Worm (Caenorhabditis elegans) whole organism, young adult: ENCODE data around the gene C25E10.17.

Experiments used
- B0261.1 ChIP-seq: sonication (generic microtip); optimal IDR thresholded peaks from 2 replicates; lab custom pipeline; 2016; ENCODE audit warnings: mild to moderate bottlenecking, missing genetic modification characterization, moderate library complexity, missing compliant biosample characterization
- C17E4.6 ChIP-seq: fragments of 200-800 bp; sonication (Bioruptor generic); IDR thresholded peaks from 2 replicates; pipeline ENCODE4 v1.3.6; 2022; ENCODE audit warnings: missing genetic modification reagents, missing genetic modification characterization, missing compliant biosample characterization
- D2030.7 ChIP-seq: fragments of 200-800 bp; sonication (Bioruptor generic); IDR thresholded peaks from 2 replicates; pipeline ENCODE4 v1.3.6; 2022; ENCODE audit warnings: missing genetic modification reagents, missing genetic modification characterization, missing compliant biosample characterization
- F33H1.4 ChIP-seq: fragments of 200-800 bp; sonication (Bioruptor generic); IDR thresholded peaks from 2 replicates; pipeline ENCODE4 v1.3.6; 2022; ENCODE audit warnings: missing genetic modification reagents, missing genetic modification characterization, missing compliant biosample characterization
- F37B4.10 ChIP-seq: fragments of 200-800 bp; sonication (Bioruptor generic); IDR thresholded peaks from 2 replicates; pipeline ENCODE4 v1.3.6; 2022; ENCODE audit warnings: missing genetic modification characterization, missing compliant biosample characterization
- F39B2.1 ChIP-seq: fragments of 200-800 bp; sonication (Bioruptor generic); IDR thresholded peaks from 2 replicates; pipeline ENCODE4 v1.3.6; 2022; ENCODE audit warnings: missing genetic modification reagents, missing genetic modification characterization, missing compliant biosample characterization
- F57A8.1 ChIP-seq: fragments of 200-800 bp; sonication (Bioruptor generic); optimal IDR thresholded peaks from 2 replicates; lab custom pipeline; 2018; ENCODE audit warnings: mild to moderate bottlenecking, missing genetic modification characterization, moderate library complexity, missing compliant biosample characterization
- K12H6.12 ChIP-seq: fragments of 200-800 bp; sonication (Bioruptor generic); optimal IDR thresholded peaks from 2 replicates; lab custom pipeline; 2018; ENCODE audit warnings: mild to moderate bottlenecking, missing genetic modification characterization, missing compliant biosample characterization
- T07F8.4 ChIP-seq: sonication (generic microtip); optimal IDR thresholded peaks from 2 replicates; lab custom pipeline; 2016; ENCODE audit warnings: mild to moderate bottlenecking, missing genetic modification characterization, moderate library complexity, missing compliant biosample characterization
- Y53G8AR.9 ChIP-seq: fragments of 200-800 bp; sonication (Bioruptor generic); conservative IDR thresholded peaks from 2 replicates; pipeline ENCODE4 v1.3.6; 2022; ENCODE audit warnings: missing genetic modification reagents, missing genetic modification characterization, missing compliant biosample characterization
- ama-1 ChIP-seq, 3 experiments: fragments of 150-350 bp in 1 of 3; sonication (generic microtip) in 2 of 3; optimal IDR thresholded peaks; 2 replicates each; lab custom pipeline; 2014 to 2018; ENCODE audit warnings: missing biosample characterization in 2 of 3, missing genetic modification characterization in 2 of 3, missing genetic modification reagents in 2 of 3
- athp-1 ChIP-seq: sonication (generic microtip); optimal IDR thresholded peaks from 2 replicates; lab custom pipeline; 2017; ENCODE audit warnings: mild to moderate bottlenecking, missing genetic modification characterization, missing compliant biosample characterization
- attf-3 ChIP-seq: fragments of 200-800 bp; sonication (Bioruptor generic); conservative IDR thresholded peaks from 2 replicates; pipeline ENCODE4 v1.3.6; 2022; ENCODE audit warnings: missing genetic modification reagents, missing genetic modification characterization, missing compliant biosample characterization
- bed-1 ChIP-seq: fragments of 200-800 bp; sonication (Bioruptor generic); IDR thresholded peaks from 2 replicates; pipeline ENCODE4 v1.3.6; 2022; ENCODE audit warnings: missing genetic modification reagents, missing genetic modification characterization, missing compliant biosample characterization
- ccch-3 ChIP-seq: fragments of 200-800 bp; sonication (Bioruptor generic); optimal IDR thresholded peaks from 2 replicates; lab custom pipeline; 2018; ENCODE audit warnings: mild to moderate bottlenecking, missing genetic modification characterization, missing compliant biosample characterization
- cebp-1 ChIP-seq, 2 experiments: fragments of 200-800 bp in 1 of 2; sonication (Bioruptor generic) in 1 of 2; sonication (generic microtip) in 1 of 2; IDR thresholded peaks in 1 of 2; optimal IDR thresholded peaks in 1 of 2; 2 replicates each; pipeline versions ENCODE4 v1.3.6 to Lab custom; 2017 to 2022; ENCODE audit warnings: missing compliant biosample characterization in 2 of 2, missing genetic modification characterization in 2 of 2, mild to moderate bottlenecking in 1 of 2, missing genetic modification reagents in 1 of 2, moderate library complexity in 1 of 2
- ceh-58 ChIP-seq: fragments of 200-800 bp; sonication (Bioruptor generic); IDR thresholded peaks from 2 replicates; pipeline ENCODE4 v1.3.6; 2022; ENCODE audit warnings: missing genetic modification characterization, missing compliant biosample characterization
- dpff-1 ChIP-seq: sonication (generic microtip); optimal IDR thresholded peaks from 2 replicates; lab custom pipeline; 2017; ENCODE audit warnings: mild to moderate bottlenecking, missing genetic modification characterization, missing compliant biosample characterization
- egl-18 ChIP-seq: fragments of 200-800 bp; sonication (Bioruptor generic); IDR thresholded peaks from 2 replicates; pipeline ENCODE4 v1.3.6; 2022; ENCODE audit warnings: missing genetic modification reagents, missing genetic modification characterization, missing compliant biosample characterization
- ekl-4 ChIP-seq: fragments of 200-800 bp; sonication (Bioruptor generic); IDR thresholded peaks from 2 replicates; pipeline ENCODE4 v1.3.6; 2022; ENCODE audit warnings: missing genetic modification reagents, missing genetic modification characterization, missing compliant biosample characterization
- ets-4 ChIP-seq: fragments of 200-800 bp; sonication (Bioruptor generic); optimal IDR thresholded peaks from 2 replicates; lab custom pipeline; 2018; ENCODE audit warnings: mild to moderate bottlenecking, missing genetic modification characterization, missing compliant biosample characterization
- fkh-3 ChIP-seq: sonication (generic microtip); optimal IDR thresholded peaks from 2 replicates; lab custom pipeline; 2016; ENCODE audit warnings: mild to moderate bottlenecking, missing genetic modification characterization, missing compliant biosample characterization
- hlh-12 ChIP-seq: sonication (generic microtip); optimal IDR thresholded peaks from 2 replicates; lab custom pipeline; 2016; ENCODE audit warnings: missing genetic modification characterization, missing compliant biosample characterization
- lsl-1 ChIP-seq: fragments of 200-800 bp; sonication (Bioruptor generic); optimal IDR thresholded peaks from 2 replicates; lab custom pipeline; 2018; ENCODE audit warnings: mild to moderate bottlenecking, missing genetic modification characterization, moderate library complexity, missing compliant biosample characterization
- madf-3 ChIP-seq: fragments of 200-800 bp; sonication (Bioruptor generic); IDR thresholded peaks from 2 replicates; pipeline ENCODE4 v1.3.6; 2022; ENCODE audit warnings: missing genetic modification reagents, missing genetic modification characterization, missing compliant biosample characterization
- mxl-1 ChIP-seq: sonication (generic microtip); optimal IDR thresholded peaks from 2 replicates; lab custom pipeline; 2016; ENCODE audit warnings: missing genetic modification characterization, missing compliant biosample characterization
- nfya-2 ChIP-seq: fragments of 200-800 bp; sonication (Bioruptor generic); IDR thresholded peaks from 2 replicates; pipeline ENCODE4 v1.3.6; 2022; ENCODE audit warnings: missing genetic modification reagents, missing genetic modification characterization, missing compliant biosample characterization
- nhr-179 ChIP-seq: sonication (generic microtip); optimal IDR thresholded peaks from 2 replicates; lab custom pipeline; 2016; ENCODE audit warnings: mild to moderate bottlenecking, missing genetic modification characterization, missing compliant biosample characterization
- pha-4 ChIP-seq: fragments of 150-350 bp; sonication (generic microtip); optimal IDR thresholded peaks from 2 replicates; lab custom pipeline; 2014; ENCODE audit warnings: missing biosample characterization, missing genetic modification reagents, missing genetic modification characterization
- rpc-1 ChIP-seq, 2 experiments: fragments of 150-350 bp in 1 of 2; sonication (generic microtip) in 1 of 2; optimal IDR thresholded peaks; 2 replicates each; lab custom pipeline; 2014 to 2018; ENCODE audit warnings: missing biosample characterization in 1 of 2, missing genetic modification characterization in 1 of 2, missing genetic modification reagents in 1 of 2, missing genotype in 1 of 2
- snpc-4 ChIP-seq, 5 experiments: fragments of 150-350 bp in 1 of 5; sonication (generic microtip) in 4 of 5; optimal IDR thresholded peaks; 2 replicates each; lab custom pipeline; 2014 to 2018; ENCODE audit warnings: missing genetic modification characterization in 5 of 5, missing biosample characterization in 3 of 5, antibody characterized with exemption in 2 of 5, mild to moderate bottlenecking in 2 of 5, missing compliant biosample characterization in 2 of 5, missing genotype in 2 of 5, moderate library complexity in 2 of 5, missing genetic modification reagents in 1 of 5
- ztf-26 ChIP-seq: sonication (generic microtip); optimal IDR thresholded peaks from 2 replicates; lab custom pipeline; 2017; ENCODE audit warnings: missing genetic modification characterization, missing compliant biosample characterization

C25E10.17 gene

DNA sequence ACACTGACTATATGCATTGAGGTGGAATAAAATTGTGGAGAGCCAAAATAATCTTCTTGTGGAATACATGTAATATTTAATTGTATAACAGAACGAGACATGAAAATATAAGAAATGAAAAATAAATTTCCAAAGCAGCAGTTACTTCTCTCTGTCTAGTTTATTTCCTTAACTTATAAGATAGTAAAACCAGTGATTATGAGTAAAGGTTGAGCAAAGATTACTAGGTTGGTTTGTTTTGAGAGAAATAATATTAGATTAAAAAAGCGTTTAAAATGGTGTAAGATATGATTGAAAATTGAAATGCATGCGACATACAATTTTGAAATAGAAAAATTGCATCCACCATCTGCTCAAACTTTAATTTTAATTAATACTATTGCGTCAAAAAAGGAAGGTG is 33.6 kb downstream of the C25E10.17 start, which contains the start of gene srh-201:
Gene srh-201 (minus strand): TSS at position 101 of the 400 bp plus-strand sequence.
- TF ChIP-seq F33H1.4 (GFP tag; lab: Robert Waterston, UW) (no peak), lsl-1 (GFP tag; lab: Kevin White, UChicago) (no peak), ccch-3 (GFP tag; lab: Kevin White, UChicago) (no peak), F37B4.10 (GFP tag; lab: Robert Waterston, UW) (no peak), D2030.7 (GFP tag; lab: Robert Waterston, UW) (no peak), mxl-1 (tag; lab: Kevin White, UChicago) (no peak), C17E4.6 (GFP tag; lab: Robert Waterston, UW) (no peak), hlh-12 (tag; lab: Kevin White, UChicago) (no peak), ets-4 (GFP tag; lab: Kevin White, UChicago) (no peak), athp-1 (tag; lab: Kevin White, UChicago) (no peak), fkh-3 (tag; lab: Kevin White, UChicago) (no peak), ceh-58 (GFP tag; lab: Robert Waterston, UW) (no peak), dpff-1 (tag; lab: Kevin White, UChicago) (no peak), ama-1 (optimal IDR thresholded peaks at IDR 0.05; lab: Kevin White, UChicago) (no peak), ama-1 (GFP tag; optimal IDR thresholded peaks at IDR 0.05; lab: Kevin White, UChicago) (no peak), K12H6.12 (tag; lab: Kevin White, UChicago) (no peak), B0261.1 (tag; lab: Kevin White, UChicago) (no peak), ekl-4 (no peak)

DNA sequence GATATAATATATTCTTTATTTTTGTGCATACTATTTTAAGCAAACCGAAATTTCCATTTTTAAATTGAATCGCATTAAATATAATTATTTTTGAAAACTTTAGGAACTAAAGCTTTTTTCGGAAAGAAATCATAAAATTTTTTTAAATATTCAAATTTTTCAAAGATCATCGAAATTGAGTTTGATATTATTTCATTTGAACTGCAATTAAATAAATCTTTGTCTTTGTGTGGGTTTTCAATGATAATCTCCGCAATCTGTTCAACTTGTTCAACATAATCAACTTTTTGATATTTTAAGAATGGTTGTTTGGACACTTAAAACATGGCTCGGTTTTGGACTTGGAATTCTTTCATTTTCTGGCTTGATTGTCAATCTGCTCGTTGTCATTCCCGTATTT is 38.2 kb downstream of the C25E10.17 start, which contains the start of gene srx-2:
Gene srx-2 (plus strand): TSS at position 301 of the 400 bp plus-strand sequence.
- TF ChIP-seq bed-1 (GFP tag; lab: Robert Waterston, UW), result no peak
- no peak for TF ChIP-seq pha-4 (tag; lab: Kevin White, UChicago)
- no peak for TF ChIP-seq ets-4 (GFP tag; lab: Kevin White, UChicago)
- TF ChIP-seq lsl-1 (GFP tag; lab: Kevin White, UChicago), result no peak
- TF ChIP-seq snpc-4 (GFP tag; optimal IDR thresholded peaks at IDR 0.05; lab: Kevin White, UChicago), result no peak
- no peak for TF ChIP-seq snpc-4 (tag; optimal IDR thresholded peaks at IDR 0.05; lab: Kevin White, UChicago)
- TF ChIP-seq nfya-2 (GFP tag; lab: Robert Waterston, UW), result no peak

DNA sequence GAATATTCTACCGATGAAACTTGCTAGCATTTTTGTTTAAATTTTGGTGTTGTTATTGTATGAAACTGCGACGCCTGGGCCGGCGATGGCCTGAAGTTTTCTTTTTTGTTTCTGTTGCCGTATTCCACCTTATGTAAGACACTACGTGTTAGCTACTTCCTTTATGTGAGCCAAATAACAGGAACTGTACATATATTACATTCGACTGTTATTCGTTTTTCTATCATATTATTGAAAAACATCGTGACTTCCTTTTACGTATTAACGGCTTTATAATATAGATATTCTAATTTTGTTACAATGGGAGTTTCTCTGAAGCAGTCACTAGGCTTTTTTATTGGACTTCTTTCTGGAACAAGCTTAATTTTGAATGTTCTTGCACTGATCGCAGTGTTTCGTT is 42.2 kb downstream of the C25E10.17 start, which contains the start of gene srx-3:
Gene srx-3 (plus strand): TSS at position 301 of the 400 bp plus-strand sequence.
- TF ChIP-seq F39B2.1 (GFP tag; lab: Robert Waterston, UW), result no peak
- no peak for TF ChIP-seq lsl-1 (GFP tag; lab: Kevin White, UChicago)
- TF ChIP-seq K12H6.12 (tag; lab: Kevin White, UChicago), result no peak
- TF ChIP-seq cebp-1 (GFP tag; IDR thresholded peaks at IDR 0.05; lab: Robert Waterston, UW), result no peak
- TF ChIP-seq cebp-1 (tag; optimal IDR thresholded peaks at IDR 0.05; lab: Kevin White, UChicago), result no peak
- TF ChIP-seq madf-3 (GFP tag; lab: Robert Waterston, UW), result no peak
- TF ChIP-seq attf-3 (GFP tag; lab: Robert Waterston, UW), result no peak
- TF ChIP-seq ztf-26 (tag; lab: Kevin White, UChicago), result no peak
- TF ChIP-seq nhr-179 (tag; lab: Kevin White, UChicago), result no peak
- no peak for TF ChIP-seq T07F8.4 (tag; lab: Kevin White, UChicago)
- no peak for TF ChIP-seq F57A8.1 (GFP tag; lab: Kevin White, UChicago)
- TF ChIP-seq rpc-1 (optimal IDR thresholded peaks at IDR 0.05; lab: Kevin White, UChicago), result no peak
- no peak for TF ChIP-seq rpc-1 (tag; optimal IDR thresholded peaks at IDR 0.05; lab: Kevin White, UChicago)
- TF ChIP-seq egl-18, result no peak
- TF ChIP-seq Y53G8AR.9 (GFP tag; lab: Robert Waterston, UW), result no peak
